Worm (Caenorhabditis elegans): ENCODE data around the gene F58A3.3.

The F58A3.3 gene

DNA sequence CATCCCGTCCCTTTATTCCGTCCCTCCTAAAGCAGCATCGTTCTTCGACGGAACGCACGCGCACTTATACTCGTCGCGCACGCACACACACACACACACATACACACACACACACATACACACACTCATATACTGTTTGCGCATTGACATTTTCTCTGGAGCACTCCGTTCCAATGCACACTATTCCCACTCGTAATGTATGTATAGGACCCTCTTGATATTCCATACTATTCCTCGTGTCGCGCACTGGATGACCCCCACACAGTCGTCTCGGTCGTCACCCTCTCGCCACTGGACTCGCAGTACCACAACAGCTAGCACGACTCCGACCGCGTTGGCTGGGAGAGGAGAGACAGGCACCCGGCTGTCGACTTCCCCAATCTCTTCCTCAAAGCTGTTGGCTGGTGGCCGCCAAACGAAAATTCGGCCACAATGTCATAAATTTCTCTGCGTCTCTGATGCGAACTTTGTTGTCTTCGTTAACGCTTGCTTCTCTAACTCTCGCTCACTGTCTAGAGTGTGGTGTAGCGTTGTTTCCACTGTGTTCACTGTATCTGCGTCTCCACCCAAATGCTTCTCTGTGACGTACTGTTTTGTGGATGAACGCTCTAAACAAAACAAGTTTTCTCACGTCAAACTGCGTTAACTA, 18.7 kb downstream of the F58A3.3 start:
- TF ChIP-seq elt-3 (tag; optimal IDR thresholded peaks at IDR 0.05) = no peak
- peak; percentile 73 for TF ChIP-seq ztf-4 (tag; optimal IDR thresholded peaks at IDR 0.05)
- peak; percentile 82 for TF ChIP-seq nhr-6 (tag; optimal IDR thresholded peaks at IDR 0.05)
- TF ChIP-seq snpc-4 (tag; optimal IDR thresholded peaks at IDR 0.05) = peak; percentile 8
- peak; percentile 88 for TF ChIP-seq unc-55 (GFP tag; optimal IDR thresholded peaks at IDR 0.05)
- no peak for TF ChIP-seq ama-1 (optimal IDR thresholded peaks at IDR 0.05)
- TF ChIP-seq sma-9 (GFP tag; optimal IDR thresholded peaks at IDR 0.05) = peak; percentile 83
- TF ChIP-seq sma-9 (tag; optimal IDR thresholded peaks at IDR 0.05) = peak; percentile 43
- no peak for TF ChIP-seq nhr-23 (tag; optimal IDR thresholded peaks at IDR 0.05)
- peak; percentile 86 to 92 for TF ChIP-seq mdl-1 (tag; optimal IDR thresholded peaks at IDR 0.05)
- peak; percentile 9 for TF ChIP-seq unc-39 (tag; optimal IDR thresholded peaks at IDR 0.05)
- TF ChIP-seq nhr-25 (tag; optimal IDR thresholded peaks at IDR 0.05) = peak; percentile 93
- TF ChIP-seq lin-39 (tag; optimal IDR thresholded peaks at IDR 0.05) = peak; percentile 30
- peak; percentile 93 for TF ChIP-seq C34F6.9 (tag; optimal IDR thresholded peaks at IDR 0.05)
- no peak for TF ChIP-seq nhr-10 (tag; optimal IDR thresholded peaks at IDR 0.05)
- TF ChIP-seq sem-4 (tag; optimal IDR thresholded peaks at IDR 0.05) = peak; percentile 96
- TF ChIP-seq lin-13 (GFP tag; optimal IDR thresholded peaks at IDR 0.05) = peak; percentile 78
- peak; percentile 13 for TF ChIP-seq nhr-77 (tag; optimal IDR thresholded peaks at IDR 0.05)
- peak; percentile 41 for TF ChIP-seq ceh-16 (tag; optimal IDR thresholded peaks at IDR 0.05)
- TF ChIP-seq nhr-237 (tag; optimal IDR thresholded peaks at IDR 0.05) = peak; percentile 22
- peak; percentile 48 for TF ChIP-seq unc-62 (GFP tag; optimal IDR thresholded peaks at IDR 0.05)
- TF ChIP-seq crh-2 (tag; optimal IDR thresholded peaks at IDR 0.05) = peak; percentile 80
- TF ChIP-seq mbf-1 (tag; optimal IDR thresholded peaks at IDR 0.05) = no peak
- peak; percentile 66 for TF ChIP-seq gmeb-1 (tag; optimal IDR thresholded peaks at IDR 0.05)
- TF ChIP-seq F13H6.1 (tag; optimal IDR thresholded peaks at IDR 0.05) = peak; percentile 99
- TF ChIP-seq mab-5 (tag; optimal IDR thresholded peaks at IDR 0.05) = peak; percentile 65
- no peak for TF ChIP-seq alr-1 (tag; optimal IDR thresholded peaks at IDR 0.05)
- TF ChIP-seq ztf-1 (GFP tag; conservative IDR thresholded peaks at IDR 0.05) = no peak
- TF ChIP-seq blmp-1 (tag; optimal IDR thresholded peaks at IDR 0.05; ENCODE audit: insufficient read depth) = peak; percentile 52
- TF ChIP-seq skn-1 (tag; optimal IDR thresholded peaks at IDR 0.05) = no peak
- TF ChIP-seq nhr-12 (tag; optimal IDR thresholded peaks at IDR 0.05) = no peak
- peak; percentile 92 for TF ChIP-seq egl-27 (tag; optimal IDR thresholded peaks at IDR 0.05)
- peak; percentile 67 to 82 for TF ChIP-seq lsy-2 (tag; optimal IDR thresholded peaks at IDR 0.05)
- peak; percentile 58 for TF ChIP-seq ceh-82 (tag; optimal IDR thresholded peaks at IDR 0.05)
- no peak for TF ChIP-seq ztf-11 (tag; optimal IDR thresholded peaks at IDR 0.05)
- peak; percentile 31 for TF ChIP-seq lin-11 (tag; optimal IDR thresholded peaks at IDR 0.05)
- peak; percentile 37 for TF ChIP-seq ZK546.5 (tag; optimal IDR thresholded peaks at IDR 0.05)
- peak; percentile 92 for TF ChIP-seq nhr-129 (tag; optimal IDR thresholded peaks at IDR 0.05)
- TF ChIP-seq R02D3.7 (tag; optimal IDR thresholded peaks at IDR 0.05) = no peak
- TF ChIP-seq sma-3 (GFP tag; optimal IDR thresholded peaks at IDR 0.05) = peak; percentile 93
- TF ChIP-seq Y55F3AM.14 (GFP tag; optimal IDR thresholded peaks at IDR 0.05) = peak; percentile 83
- TF ChIP-seq zag-1 (tag; optimal IDR thresholded peaks at IDR 0.05) = peak; percentile 92
- peak; percentile 32 for TF ChIP-seq nhr-11 (tag; optimal IDR thresholded peaks at IDR 0.05)
- peak; percentile 37 for TF ChIP-seq peb-1 (tag; optimal IDR thresholded peaks at IDR 0.05)
- TF ChIP-seq fos-1 (tag; optimal IDR thresholded peaks at IDR 0.05) = peak; percentile 59
- TF ChIP-seq aly-2 (tag; optimal IDR thresholded peaks at IDR 0.05) = no peak
- no peak for TF ChIP-seq elt-1 (tag; optimal IDR thresholded peaks at IDR 0.05)
- peak; percentile 90 for TF ChIP-seq nhr-21 (tag; optimal IDR thresholded peaks at IDR 0.05)
- TF ChIP-seq dmd-4 (tag; optimal IDR thresholded peaks at IDR 0.05) = no peak
